Worm (Caenorhabditis elegans): ENCODE measurements around the gene nhr-104.

The nhr-104 gene

ce11 chrIV:4751814-4752213, 36.7 kb downstream of the nhr-104 start, which contains the start of gene Y17G9B.4:
Gene Y17G9B.4, plus strand, starts transcription at chrIV:4752119.
- no peak for TF ChIP-seq nhr-237 (tag; optimal IDR thresholded peaks at IDR 0.05)
- TF ChIP-seq nhr-77 (tag; optimal IDR thresholded peaks at IDR 0.05) = no peak
- no peak for TF ChIP-seq gmeb-1 (tag; optimal IDR thresholded peaks at IDR 0.05)
- TF ChIP-seq sma-3 (GFP tag; optimal IDR thresholded peaks at IDR 0.05) = no peak
- no peak for TF ChIP-seq ama-1 (optimal IDR thresholded peaks at IDR 0.05)
- TF ChIP-seq peb-1 (tag; optimal IDR thresholded peaks at IDR 0.05) = no peak
- no peak for TF ChIP-seq nhr-11 (tag; optimal IDR thresholded peaks at IDR 0.05)
- no peak for TF ChIP-seq dmd-4 (tag; optimal IDR thresholded peaks at IDR 0.05)
- no peak for TF ChIP-seq lsy-2 (tag; optimal IDR thresholded peaks at IDR 0.05)
- no peak for TF ChIP-seq ztf-4 (tag; optimal IDR thresholded peaks at IDR 0.05)
- TF ChIP-seq elt-1 (tag; optimal IDR thresholded peaks at IDR 0.05) = no peak
- TF ChIP-seq nhr-10 (tag; optimal IDR thresholded peaks at IDR 0.05) = no peak
- TF ChIP-seq Y55F3AM.14 (GFP tag; optimal IDR thresholded peaks at IDR 0.05) = no peak
- no peak for TF ChIP-seq nhr-21 (tag; optimal IDR thresholded peaks at IDR 0.05)
- no peak for TF ChIP-seq ztf-1 (GFP tag; conservative IDR thresholded peaks at IDR 0.05)

ce11 chrIV:4749728-4750278, 38.7 kb downstream of the nhr-104 start, which contains the start of the genes rpl-20 and Y17G9B.5:
Gene rpl-20, minus strand, starts transcription at chrIV:4749778.
Gene Y17G9B.5, plus strand, starts transcription at chrIV:4750240.
- TF ChIP-seq ztf-4 (tag; optimal IDR thresholded peaks at IDR 0.05) = peak; percentile 100
- peak; percentile 99 for TF ChIP-seq nhr-129 (tag; optimal IDR thresholded peaks at IDR 0.05)
- peak; percentile 100 for TF ChIP-seq crh-2 (tag; optimal IDR thresholded peaks at IDR 0.05)
- TF ChIP-seq unc-62 (GFP tag; optimal IDR thresholded peaks at IDR 0.05) = peak; percentile 100
- peak; percentile 97 for TF ChIP-seq ceh-82 (tag; optimal IDR thresholded peaks at IDR 0.05)
- TF ChIP-seq nhr-237 (tag; optimal IDR thresholded peaks at IDR 0.05) = peak; percentile 94
- peak; percentile 100 for TF ChIP-seq Y55F3AM.14 (GFP tag; optimal IDR thresholded peaks at IDR 0.05)
- peak; percentile 71 for TF ChIP-seq mbf-1 (tag; optimal IDR thresholded peaks at IDR 0.05)
- peak; percentile 100 for TF ChIP-seq sma-3 (GFP tag; optimal IDR thresholded peaks at IDR 0.05)
- peak; percentile 98 for TF ChIP-seq mab-5 (tag; optimal IDR thresholded peaks at IDR 0.05)
- TF ChIP-seq R02D3.7 (tag; optimal IDR thresholded peaks at IDR 0.05) = peak; percentile 100
- TF ChIP-seq elt-1 (tag; optimal IDR thresholded peaks at IDR 0.05) = peak; percentile 52
- TF ChIP-seq zag-1 (tag; optimal IDR thresholded peaks at IDR 0.05) = peak; percentile 98
- peak; percentile 97 for TF ChIP-seq skn-1 (tag; optimal IDR thresholded peaks at IDR 0.05)
- TF ChIP-seq nhr-23 (tag; optimal IDR thresholded peaks at IDR 0.05) = no peak
- peak; percentile 83 for TF ChIP-seq nhr-12 (tag; optimal IDR thresholded peaks at IDR 0.05)
- peak; percentile 100 for TF ChIP-seq sma-9 (GFP tag; optimal IDR thresholded peaks at IDR 0.05)
- no peak for TF ChIP-seq sma-9 (tag; optimal IDR thresholded peaks at IDR 0.05)
- TF ChIP-seq nhr-77 (tag; optimal IDR thresholded peaks at IDR 0.05) = peak; percentile 95
- TF ChIP-seq C34F6.9 (tag; optimal IDR thresholded peaks at IDR 0.05) = peak; percentile 100
- TF ChIP-seq ama-1 (optimal IDR thresholded peaks at IDR 0.05) = peak; percentile 95
- TF ChIP-seq peb-1 (tag; optimal IDR thresholded peaks at IDR 0.05) = no peak
- TF ChIP-seq lin-11 (tag; optimal IDR thresholded peaks at IDR 0.05) = peak; percentile 98
- peak; percentile 100 for TF ChIP-seq fos-1 (tag; optimal IDR thresholded peaks at IDR 0.05)
- peak; percentile 100 for TF ChIP-seq egl-27 (tag; optimal IDR thresholded peaks at IDR 0.05)
- peak; percentile 100 for TF ChIP-seq unc-55 (GFP tag; optimal IDR thresholded peaks at IDR 0.05)
- TF ChIP-seq ceh-16 (tag; optimal IDR thresholded peaks at IDR 0.05) = peak; percentile 99
- peak; percentile 95 for TF ChIP-seq snpc-4 (tag; optimal IDR thresholded peaks at IDR 0.05)
- peak; percentile 100 for TF ChIP-seq nhr-6 (tag; optimal IDR thresholded peaks at IDR 0.05)
- TF ChIP-seq ztf-11 (tag; optimal IDR thresholded peaks at IDR 0.05) = peak; percentile 74
- TF ChIP-seq mdl-1 (tag; optimal IDR thresholded peaks at IDR 0.05) = peak; percentile 54 to 94
- TF ChIP-seq nhr-21 (tag; optimal IDR thresholded peaks at IDR 0.05) = peak; percentile 100
- no peak for TF ChIP-seq elt-3 (tag; optimal IDR thresholded peaks at IDR 0.05)
- TF ChIP-seq ZK546.5 (tag; optimal IDR thresholded peaks at IDR 0.05) = peak; percentile 94
- peak; percentile 84; the same call in 1 of the 2 replicates for TF ChIP-seq ztf-1 (GFP tag; conservative IDR thresholded peaks at IDR 0.05)
- TF ChIP-seq lsy-2 (tag; optimal IDR thresholded peaks at IDR 0.05) = peak; percentile 100
- peak; percentile 98 for TF ChIP-seq gmeb-1 (tag; optimal IDR thresholded peaks at IDR 0.05)
- TF ChIP-seq dmd-4 (tag; optimal IDR thresholded peaks at IDR 0.05) = peak; percentile 84
- TF ChIP-seq lin-39 (tag; optimal IDR thresholded peaks at IDR 0.05) = peak; percentile 94
- peak; percentile 77 for TF ChIP-seq unc-39 (tag; optimal IDR thresholded peaks at IDR 0.05)
- peak; percentile 98 for TF ChIP-seq blmp-1 (tag; optimal IDR thresholded peaks at IDR 0.05; ENCODE audit: insufficient read depth)
- peak; percentile 100 for TF ChIP-seq sem-4 (tag; optimal IDR thresholded peaks at IDR 0.05)
- peak; percentile 100 for TF ChIP-seq F13H6.1 (tag; optimal IDR thresholded peaks at IDR 0.05)
- TF ChIP-seq lin-13 (GFP tag; optimal IDR thresholded peaks at IDR 0.05) = peak; percentile 99
- TF ChIP-seq nhr-11 (tag; optimal IDR thresholded peaks at IDR 0.05) = peak; percentile 85
- peak; percentile 97 for TF ChIP-seq alr-1 (tag; optimal IDR thresholded peaks at IDR 0.05)
- TF ChIP-seq nhr-25 (tag; optimal IDR thresholded peaks at IDR 0.05) = peak; percentile 100
- TF ChIP-seq aly-2 (tag; optimal IDR thresholded peaks at IDR 0.05) = no peak
- peak; percentile 96 for TF ChIP-seq nhr-10 (tag; optimal IDR thresholded peaks at IDR 0.05)

All from whole organism, L2 larva.